Worm (Caenorhabditis elegans) whole organism, L1 larva: ENCODE measurements around the gene F35G2.1.

Experiments used
- aly-2 ChIP-seq: fragments of 150-350 bp; optimal IDR thresholded peaks from 2 replicates; lab custom pipeline; 2014; ENCODE audit warnings: missing biosample characterization, missing genetic modification characterization
- ama-1 ChIP-seq: fragments of 150-350 bp; optimal IDR thresholded peaks from 2 replicates; lab custom pipeline; 2014
- ceh-63 ChIP-seq: fragments of 200-800 bp; sonication (Bioruptor generic); optimal IDR thresholded peaks from 2 replicates; lab custom pipeline; 2018; ENCODE audit warnings: mild to moderate bottlenecking, missing genetic modification characterization, missing compliant biosample characterization
- skn-1 ChIP-seq: fragments of 150-350 bp; optimal IDR thresholded peaks from 2 replicates; lab custom pipeline; 2014; ENCODE audit warnings: missing biosample characterization, missing genetic modification characterization
- swsn-7 ChIP-seq: sonication (generic microtip); optimal IDR thresholded peaks from 2 replicates; lab custom pipeline; 2016; ENCODE audit warnings: missing genetic modification characterization, missing compliant biosample characterization
- unc-62 ChIP-seq: fragments of 150-350 bp; optimal IDR thresholded peaks from 2 replicates; lab custom pipeline; 2014; ENCODE audit warnings: missing biosample characterization, missing genetic modification reagents, missing genetic modification characterization
- ztf-11 ChIP-seq, 2 experiments: sonication (generic microtip); optimal IDR thresholded peaks; 2 replicates each; lab custom pipeline; 2016 to 2017; ENCODE audit warnings: missing genetic modification characterization in 2 of 2, missing biosample characterization in 1 of 2, missing compliant biosample characterization in 1 of 2

DNA sequence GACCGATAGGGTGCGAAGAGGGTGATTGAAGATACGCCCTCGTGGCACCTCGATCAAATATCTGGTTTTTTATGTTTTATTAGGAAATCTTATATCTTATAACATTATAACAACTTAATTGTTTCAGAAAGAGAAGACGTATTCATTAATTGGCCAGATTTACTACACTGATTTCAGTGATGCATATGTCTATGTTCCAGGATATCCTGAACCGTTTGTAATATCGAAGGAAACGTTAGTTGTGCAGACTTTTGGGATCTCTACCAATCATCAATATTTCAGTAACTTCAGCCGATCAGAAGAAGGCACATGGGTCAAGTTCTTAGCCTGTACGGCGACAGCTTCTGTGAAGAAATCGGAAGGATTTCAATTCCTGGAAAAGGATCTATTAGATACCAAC, 42.6 kb upstream of the F35G2.1 start:
- TF ChIP-seq ztf-11 (tag; optimal IDR thresholded peaks at IDR 0.05; lab: Kevin White, UChicago), result no peak
- no peak for TF ChIP-seq unc-62
- TF ChIP-seq ama-1, result no peak
- no peak for TF ChIP-seq aly-2 (tag; lab: Kevin White, UChicago)
- no peak for TF ChIP-seq skn-1 (tag; lab: Kevin White, UChicago)
- no peak for TF ChIP-seq ceh-63 (GFP tag; lab: Kevin White, UChicago)
- TF ChIP-seq swsn-7 (tag; lab: Kevin White, UChicago), result no peak
